Fruit fly (Drosophila melanogaster): ENCODE measurements around the gene CG9512.
A peak's percentile ranks its signal among the peaks of the same experiment; 100 is the strongest.

CG9512 gene

dm6 chrX:14882536-14883118 is 22.7 kb downstream of the CG9512 start, which contains the start of the genes CG45064 and CG45065 (continued):
- peak; percentile 79 for TF ChIP-seq CG17385 (GFP tag; optimal IDR thresholded peaks at IDR 0.05)
- no peak for TF ChIP-seq br (optimal IDR thresholded peaks at IDR 0.05)
- peak; percentile 40 for TF ChIP-seq sug (tag; optimal IDR thresholded peaks at IDR 0.05)
- TF ChIP-seq Nf-YA (GFP tag; IDR thresholded peaks at IDR 0.05): peak; percentile 81
- TF ChIP-seq Dek (tag; optimal IDR thresholded peaks at IDR 0.05): peak; percentile 75
- TF ChIP-seq CG10565 (GFP tag; optimal IDR thresholded peaks at IDR 0.05): peak; percentile 14
- peak; percentile 53; the same call in 1 of the 2 replicates for TF ChIP-seq CG7372 (GFP tag; IDR thresholded peaks at IDR 0.05)
- TF ChIP-seq Camta (GFP tag; optimal IDR thresholded peaks at IDR 0.05): peak; percentile 83
- TF ChIP-seq CG12391 (tag; optimal IDR thresholded peaks at IDR 0.05): peak; percentile 89
- TF ChIP-seq CG16779 (GFP tag; IDR thresholded peaks at IDR 0.05): 0 out of 2 replicates have a peak, but pooled peaks have one; percentile 38
- no peak for TF ChIP-seq lbe (GFP tag; optimal IDR thresholded peaks at IDR 0.05)
- TF ChIP-seq CG7745 (tag; optimal IDR thresholded peaks at IDR 0.05): no peak
- TF ChIP-seq CG14667 (GFP tag; IDR thresholded peaks at IDR 0.05): peak; percentile 46; the same call in 1 of the 2 replicates
- TF ChIP-seq CG10979 (tag; optimal IDR thresholded peaks at IDR 0.05): peak; percentile 87
- TF ChIP-seq sob (GFP tag; IDR thresholded peaks at IDR 0.05): peak; percentile 75
- peak; percentile 73 for TF ChIP-seq CG4730 (GFP tag; IDR thresholded peaks at IDR 0.05)
- peak; percentile 89 for TF ChIP-seq CG15601 (tag; optimal IDR thresholded peaks at IDR 0.05)
- peak; percentile 51 for TF ChIP-seq CHES-1-like (GFP tag; optimal IDR thresholded peaks at IDR 0.05)
- peak; percentile 81 for TF ChIP-seq gce (GFP tag; IDR thresholded peaks at IDR 0.05)
- TF ChIP-seq sd (tag; optimal IDR thresholded peaks at IDR 0.05): peak; percentile 43
- TF ChIP-seq Atf-2 (GFP tag; optimal IDR thresholded peaks at IDR 0.05): peak; percentile 73
- no peak for TF ChIP-seq fd102C (GFP tag; optimal IDR thresholded peaks at IDR 0.05)
- peak; percentile 87 for TF ChIP-seq Xrp1 (GFP tag; IDR thresholded peaks at IDR 0.05)
- peak; percentile 78 for TF ChIP-seq CG16863 (GFP tag; optimal IDR thresholded peaks at IDR 0.05)
- TF ChIP-seq dpn (GFP tag; optimal IDR thresholded peaks at IDR 0.05): peak; percentile 79 to 85
- peak; percentile 46 for TF ChIP-seq Jarid2 (GFP tag; optimal IDR thresholded peaks at IDR 0.05)
- TF ChIP-seq sqz (GFP tag; optimal IDR thresholded peaks at IDR 0.05): peak; percentile 71
- peak; percentile 76 for TF ChIP-seq zfh2 (GFP tag; optimal IDR thresholded peaks at IDR 0.05)
- TF ChIP-seq Oaz (GFP tag; IDR thresholded peaks at IDR 0.05): no peak; the same call in 1 of the 2 replicates
- peak; percentile 20 for TF ChIP-seq CG17186 (GFP tag; optimal IDR thresholded peaks at IDR 0.05)
- TF ChIP-seq Mes4 (GFP tag; optimal IDR thresholded peaks at IDR 0.05): peak; percentile 79
- TF ChIP-seq CG3407 (GFP tag; optimal IDR thresholded peaks at IDR 0.05): peak; percentile 74
- TF ChIP-seq jigr1 (GFP tag; IDR thresholded peaks at IDR 0.05): peak; percentile 74; the same call in 2 of the 3 replicates
- peak; percentile 47 for TF ChIP-seq CG2202 (tag; optimal IDR thresholded peaks at IDR 0.05)
- TF ChIP-seq Abd-B (GFP tag; optimal IDR thresholded peaks at IDR 0.05): peak; percentile 57
- peak; percentile 79 for TF ChIP-seq sim (GFP tag; IDR thresholded peaks at IDR 0.05)
- TF ChIP-seq Dad (GFP tag; optimal IDR thresholded peaks at IDR 0.05): peak; percentile 70
- TF ChIP-seq BtbVII (GFP tag; optimal IDR thresholded peaks at IDR 0.05): peak; percentile 66
- peak; percentile 100 for TF ChIP-seq Blimp-1 (GFP tag; optimal IDR thresholded peaks at IDR 0.05)
- TF ChIP-seq CG6654 (GFP tag; optimal IDR thresholded peaks at IDR 0.05): peak; percentile 70
- TF ChIP-seq CG2116 (GFP tag; optimal IDR thresholded peaks at IDR 0.05): peak; percentile 12
- peak; percentile 75 for TF ChIP-seq CG1024 (GFP tag; IDR thresholded peaks at IDR 0.05)
- peak; percentile 98 for TF ChIP-seq sens (GFP tag)
- no peak for TF ChIP-seq CG42726 (GFP tag; IDR thresholded peaks at IDR 0.05; ENCODE audit: partially characterized antibody)
- peak; percentile 82 for TF ChIP-seq org-1 (GFP tag; optimal IDR thresholded peaks at IDR 0.05)
- peak; percentile 27 for TF ChIP-seq tup (GFP tag; optimal IDR thresholded peaks at IDR 0.05)
- peak; percentile 72 for TF ChIP-seq CG14441 (GFP tag; IDR thresholded peaks at IDR 0.05)
- TF ChIP-seq CG17328 (GFP tag; IDR thresholded peaks at IDR 0.05): peak; percentile 87
- TF ChIP-seq E2f1 (GFP tag; IDR thresholded peaks at IDR 0.05): peak; percentile 77
- peak; percentile 55 for TF ChIP-seq shn (GFP tag; optimal IDR thresholded peaks at IDR 0.05)
- TF ChIP-seq CG5245 (GFP tag; optimal IDR thresholded peaks at IDR 0.05): peak; percentile 81
